Worm (Caenorhabditis elegans) whole organism, late embryonic: ENCODE data around the gene nstp-6.

ENCODE experiments used
- C08G9.2 ChIP-seq: sonication (generic microtip); optimal IDR thresholded peaks from 2 replicates; lab custom pipeline; 2016; ENCODE audit warnings: mild to moderate bottlenecking, missing genetic modification characterization, moderate library complexity, missing compliant biosample characterization
- C38D4.7 ChIP-seq: fragments of 200-800 bp; sonication (Bioruptor generic); optimal IDR thresholded peaks from 2 replicates; lab custom pipeline; 2018; ENCODE audit warnings: mild to moderate bottlenecking, missing genetic modification characterization, moderate library complexity, missing compliant biosample characterization
- F13H6.1 ChIP-seq: sonication (generic microtip); optimal IDR thresholded peaks from 2 replicates; lab custom pipeline; 2016; ENCODE audit warnings: missing genetic modification characterization, missing compliant biosample characterization
- K02D7.2 ChIP-seq: sonication (generic microtip); optimal IDR thresholded peaks from 2 replicates; lab custom pipeline; 2017; ENCODE audit warnings: mild to moderate bottlenecking, missing genetic modification characterization, missing compliant biosample characterization
- T23F11.4 ChIP-seq: fragments of 200-800 bp; sonication (Bioruptor generic); optimal IDR thresholded peaks from 2 replicates; lab custom pipeline; 2018; ENCODE audit warnings: mild to moderate bottlenecking, missing genetic modification characterization, missing compliant biosample characterization
- Y22D7AL.16 ChIP-seq: sonication (generic microtip); optimal IDR thresholded peaks from 2 replicates; lab custom pipeline; 2016; ENCODE audit warnings: missing genetic modification characterization, missing compliant biosample characterization
- ama-1 ChIP-seq: fragments of 150-350 bp; optimal IDR thresholded peaks from 2 replicates; lab custom pipeline; 2014
- ceh-14 ChIP-seq: sonication (generic microtip); optimal IDR thresholded peaks from 2 replicates; lab custom pipeline; 2016; ENCODE audit warnings: missing genotype, missing genetic modification characterization, missing compliant biosample characterization
- ceh-19 ChIP-seq: fragments of 200-800 bp; sonication (Bioruptor generic); optimal IDR thresholded peaks from 2 replicates; lab custom pipeline; 2018; ENCODE audit warnings: mild to moderate bottlenecking, missing genetic modification characterization, missing compliant biosample characterization
- ceh-2 ChIP-seq: sonication (generic microtip); optimal IDR thresholded peaks from 2 replicates; lab custom pipeline; 2016; ENCODE audit warnings: missing genotype, missing genetic modification characterization, missing compliant biosample characterization
- ceh-22 ChIP-seq: sonication (generic microtip); optimal IDR thresholded peaks from 2 replicates; lab custom pipeline; 2017; ENCODE audit warnings: missing biosample characterization, missing genetic modification characterization
- ceh-30 ChIP-seq: fragments of 150-350 bp; optimal IDR thresholded peaks from 2 replicates; lab custom pipeline; 2014; ENCODE audit warnings: missing biosample characterization, missing genetic modification characterization
- ceh-34 ChIP-seq: sonication (generic microtip); optimal IDR thresholded peaks from 2 replicates; lab custom pipeline; 2016; ENCODE audit warnings: mild to moderate bottlenecking, missing genetic modification characterization, missing compliant biosample characterization
- ceh-45 ChIP-seq: fragments of 200-800 bp; sonication (Bioruptor generic); IDR thresholded peaks from 2 replicates; pipeline ENCODE4 v1.3.6; 2022; ENCODE audit warnings: missing genetic modification reagents, missing genetic modification characterization, missing compliant biosample characterization
- ceh-48 ChIP-seq: sonication (generic microtip); optimal IDR thresholded peaks from 2 replicates; lab custom pipeline; 2016; ENCODE audit warnings: missing genetic modification characterization, inconsistent platforms, missing compliant biosample characterization
- ceh-6 ChIP-seq: fragments of 200-800 bp; sonication (Bioruptor generic); optimal IDR thresholded peaks from 2 replicates; lab custom pipeline; 2018; ENCODE audit warnings: mild to moderate bottlenecking, missing genetic modification characterization, missing compliant biosample characterization
- che-1 ChIP-seq: sonication (generic microtip); optimal IDR thresholded peaks from 2 replicates; lab custom pipeline; 2016; ENCODE audit warnings: mild to moderate bottlenecking, missing genetic modification characterization, missing compliant biosample characterization
- dve-1 ChIP-seq: sonication (generic microtip); optimal IDR thresholded peaks from 2 replicates; lab custom pipeline; 2017; ENCODE audit warnings: antibody characterized with exemption, mild to moderate bottlenecking, missing genetic modification characterization, missing compliant biosample characterization
- elt-2 ChIP-seq: sonication (generic microtip); optimal IDR thresholded peaks from 2 replicates; lab custom pipeline; 2016; ENCODE audit warnings: missing genetic modification reagents, missing genetic modification characterization, missing compliant biosample characterization
- eyg-1 ChIP-seq: sonication (generic microtip); optimal IDR thresholded peaks from 2 replicates; lab custom pipeline; 2016; ENCODE audit warnings: missing genotype, missing genetic modification characterization, missing compliant biosample characterization
- gmeb-2 ChIP-seq: sonication (generic microtip); optimal IDR thresholded peaks from 2 replicates; lab custom pipeline; 2016; ENCODE audit warnings: missing genetic modification characterization, inconsistent platforms, missing compliant biosample characterization
- hlh-13 ChIP-seq: fragments of 200-800 bp; sonication (Bioruptor generic); optimal IDR thresholded peaks from 2 replicates; lab custom pipeline; 2018; ENCODE audit warnings: mild to moderate bottlenecking, missing genetic modification characterization, missing compliant biosample characterization
- hlh-15 ChIP-seq: sonication (generic microtip); optimal IDR thresholded peaks from 2 replicates; lab custom pipeline; 2016; ENCODE audit warnings: missing genetic modification characterization, missing compliant biosample characterization
- hlh-6 ChIP-seq: sonication (generic microtip); optimal IDR thresholded peaks from 2 replicates; lab custom pipeline; 2016; ENCODE audit warnings: missing genotype, missing genetic modification characterization, missing compliant biosample characterization
- hlh-8 ChIP-seq: sonication (generic microtip); optimal IDR thresholded peaks from 2 replicates; lab custom pipeline; 2016; ENCODE audit warnings: missing genotype, missing genetic modification characterization, missing compliant biosample characterization
- lim-6 ChIP-seq: sonication (generic microtip); optimal IDR thresholded peaks from 2 replicates; lab custom pipeline; 2016; ENCODE audit warnings: missing genetic modification characterization, missing compliant biosample characterization
- lin-11 ChIP-seq: fragments of 200-800 bp; sonication (Bioruptor generic); optimal IDR thresholded peaks from 2 replicates; lab custom pipeline; 2018; ENCODE audit warnings: mild to moderate bottlenecking, missing genetic modification characterization, missing compliant biosample characterization
- nhr-11 ChIP-seq: fragments of 150-350 bp; optimal IDR thresholded peaks from 2 replicates; lab custom pipeline; 2014; ENCODE audit warnings: missing biosample characterization, missing genetic modification characterization
- nhr-232 ChIP-seq: sonication (generic microtip); optimal IDR thresholded peaks from 2 replicates; lab custom pipeline; 2016; ENCODE audit warnings: missing genetic modification characterization, missing compliant biosample characterization
- npax-4 ChIP-seq: sonication (generic microtip); optimal IDR thresholded peaks from 2 replicates; lab custom pipeline; 2016; ENCODE audit warnings: missing genetic modification characterization, missing compliant biosample characterization
- odd-2 ChIP-seq: sonication (generic microtip); optimal IDR thresholded peaks from 2 replicates; lab custom pipeline; 2017; ENCODE audit warnings: antibody characterized with exemption, mild to moderate bottlenecking, missing genetic modification characterization, missing compliant biosample characterization
- pag-3 ChIP-seq: sonication (generic microtip); optimal IDR thresholded peaks from 2 replicates; lab custom pipeline; 2016; ENCODE audit warnings: missing compliant biosample characterization, missing genetic modification characterization, borderline replicate concordance
- pax-1 ChIP-seq: fragments of 150-350 bp; optimal IDR thresholded peaks from 2 replicates; lab custom pipeline; 2014; ENCODE audit warnings: missing biosample characterization, missing genetic modification characterization
- pha-2 ChIP-seq: sonication (generic microtip); optimal IDR thresholded peaks from 2 replicates; lab custom pipeline; 2017; ENCODE audit warnings: mild to moderate bottlenecking, missing genetic modification characterization, missing compliant biosample characterization
- pros-1 ChIP-seq: fragments of 150-350 bp; optimal IDR thresholded peaks from 2 replicates; lab custom pipeline; 2014; ENCODE audit warnings: missing biosample characterization, missing genetic modification reagents, missing genetic modification characterization
- ref-2 ChIP-seq: sonication (generic microtip); optimal IDR thresholded peaks from 2 replicates; lab custom pipeline; 2016; ENCODE audit warnings: missing genetic modification characterization, missing compliant biosample characterization
- rnt-1 ChIP-seq: sonication (generic microtip); optimal IDR thresholded peaks from 2 replicates; lab custom pipeline; 2016; ENCODE audit warnings: missing genetic modification characterization, missing compliant biosample characterization
- sox-2 ChIP-seq: fragments of 200-800 bp; sonication (Bioruptor generic); IDR thresholded peaks from 2 replicates; pipeline ENCODE4 v1.3.6; 2022; ENCODE audit warnings: missing genetic modification reagents, missing genetic modification characterization, missing compliant biosample characterization
- syd-9 ChIP-seq: sonication (generic microtip); optimal IDR thresholded peaks from 2 replicates; lab custom pipeline; 2016; ENCODE audit warnings: mild to moderate bottlenecking, missing genetic modification characterization, moderate library complexity, missing compliant biosample characterization
- tbx-2 ChIP-seq: sonication (generic microtip); optimal IDR thresholded peaks from 2 replicates; lab custom pipeline; 2016; ENCODE audit warnings: missing genetic modification characterization, missing compliant biosample characterization
- tbx-7 ChIP-seq: sonication (generic microtip); optimal IDR thresholded peaks from 2 replicates; lab custom pipeline; 2016; ENCODE audit warnings: missing genotype, missing genetic modification characterization, missing compliant biosample characterization
- unc-3 ChIP-seq, 2 experiments: fragments of 200-800 bp in 1 of 2; sonication (Bioruptor generic) in 1 of 2; sonication (generic microtip) in 1 of 2; conservative IDR thresholded peaks in 1 of 2; optimal IDR thresholded peaks in 1 of 2; 2 replicates each; pipeline versions ENCODE4 v1.3.6 to Lab custom; 2016 to 2022; ENCODE audit warnings: missing compliant biosample characterization in 2 of 2, missing genetic modification characterization in 2 of 2, missing genetic modification reagents in 1 of 2
- unc-42 ChIP-seq: sonication (generic microtip); optimal IDR thresholded peaks from 2 replicates; lab custom pipeline; 2016; ENCODE audit warnings: missing genotype, missing genetic modification characterization, missing compliant biosample characterization
- unc-55 ChIP-seq: sonication (generic microtip); optimal IDR thresholded peaks from 2 replicates; lab custom pipeline; 2017; ENCODE audit warnings: missing biosample characterization, missing genetic modification reagents, missing genetic modification characterization
- unc-86 ChIP-seq: sonication (generic microtip); optimal IDR thresholded peaks from 2 replicates; lab custom pipeline; 2016; ENCODE audit warnings: missing genetic modification characterization, missing compliant biosample characterization
- ztf-16 ChIP-seq: sonication (generic microtip); optimal IDR thresholded peaks from 2 replicates; lab custom pipeline; 2017; ENCODE audit warnings: missing genetic modification characterization, missing compliant biosample characterization

The nstp-6 gene

ce11 chrIV:3526144-3526797 lies 21.1 kb downstream of the nstp-6 start:
- TF ChIP-seq eyg-1 (no peak), npax-4 (tag; lab: Kevin White, UChicago) (no peak), che-1 (no peak), nhr-232 (tag; lab: Kevin White, UChicago) (no peak), pros-1 (tag; lab: Kevin White, UChicago) (no peak), ceh-30 (tag; lab: Kevin White, UChicago) (no peak), unc-86 (tag; lab: Kevin White, UChicago) (no peak), pag-3 (tag; lab: Kevin White, UChicago) (no peak), hlh-15 (tag; lab: Kevin White, UChicago) (no peak), lin-11 (no peak), ceh-19 (GFP tag; lab: Kevin White, UChicago) (no peak), odd-2 (tag; lab: Kevin White, UChicago) (no peak), ceh-6 (GFP tag; lab: Kevin White, UChicago) (no peak), ama-1 (lab: Kevin White, UChicago) (no peak), unc-3 (GFP tag; conservative IDR thresholded peaks at IDR 0.05; lab: Robert Waterston, UW) (no peak), unc-3 (tag; optimal IDR thresholded peaks at IDR 0.05; lab: Kevin White, UChicago) (no peak), gmeb-2 (tag; lab: Kevin White, UChicago) (no peak), F13H6.1 (tag; lab: Kevin White, UChicago) (no peak), ceh-22 (tag; lab: Kevin White, UChicago) (no peak)

- TF ChIP-seq eyg-1 (peak; percentile 65), C08G9.2 (peak; percentile 74), gmeb-2 (tag; lab: Kevin White, UChicago) (peak; percentile 61), dve-1 (tag; lab: Kevin White, UChicago) (peak; percentile 49), C38D4.7 (GFP tag; lab: Kevin White, UChicago) (peak; percentile 72), lim-6 (tag; lab: Kevin White, UChicago) (no peak), ceh-30 (tag; lab: Kevin White, UChicago) (peak; percentile 19), lin-11 (peak; percentile 60), nhr-232 (tag; lab: Kevin White, UChicago) (peak; percentile 76), ztf-16 (tag; lab: Kevin White, UChicago) (peak; percentile 76), elt-2 (tag; lab: Kevin White, UChicago) (peak; percentile 64), odd-2 (tag; lab: Kevin White, UChicago) (no peak), F13H6.1 (tag; lab: Kevin White, UChicago) (peak; percentile 50), ama-1 (lab: Kevin White, UChicago) (no peak), unc-42 (tag; lab: Kevin White, UChicago) (no peak), unc-3 (GFP tag; conservative IDR thresholded peaks at IDR 0.05; lab: Robert Waterston, UW) (peak; percentile 50; the same call in 1 of the 2 replicates), unc-3 (tag; optimal IDR thresholded peaks at IDR 0.05; lab: Kevin White, UChicago) (peak; percentile 34), T23F11.4 (GFP tag; lab: Kevin White, UChicago) (peak; percentile 62), ceh-22 (tag; lab: Kevin White, UChicago) (no peak), unc-86 (tag; lab: Kevin White, UChicago) (peak; percentile 64), ref-2 (tag; lab: Kevin White, UChicago) (peak; percentile 58), K02D7.2 (tag; lab: Kevin White, UChicago) (peak; percentile 58), ceh-34 (tag; lab: Kevin White, UChicago) (peak; percentile 66), pag-3 (tag; lab: Kevin White, UChicago) (no peak), ceh-14 (tag; lab: Kevin White, UChicago) (peak; percentile 74), ceh-48 (tag; lab: Kevin White, UChicago) (peak; percentile 34), unc-55 (GFP tag; lab: Kevin White, UChicago) (no peak), Y22D7AL.16 (tag; lab: Kevin White, UChicago) (peak; percentile 64), pha-2 (tag; lab: Kevin White, UChicago) (peak; percentile 63), ceh-45 (GFP tag; lab: Robert Waterston, UW) (peak; percentile 77; the same call in 1 of the 2 replicates), che-1 (peak; percentile 72), pax-1 (tag; lab: Kevin White, UChicago) (no peak), hlh-8 (tag; lab: Kevin White, UChicago) (peak; percentile 19), hlh-13 (GFP tag; lab: Kevin White, UChicago) (peak; percentile 72), tbx-7 (tag; lab: Kevin White, UChicago) (peak; percentile 30), nhr-11 (tag; lab: Kevin White, UChicago) (no peak), rnt-1 (tag; lab: Kevin White, UChicago) (peak; percentile 52), syd-9 (peak; percentile 81), ceh-2 (tag; lab: Kevin White, UChicago) (peak; percentile 54), tbx-2 (tag; lab: Kevin White, UChicago) (peak; percentile 76), hlh-6 (tag; lab: Kevin White, UChicago) (peak; percentile 79), ceh-19 (GFP tag; lab: Kevin White, UChicago) (peak; percentile 80), sox-2 (GFP tag; lab: Robert Waterston, UW) (peak; percentile 14; the same call in 1 of the 2 replicates), ceh-6 (GFP tag; lab: Kevin White, UChicago) (peak; percentile 80)
Measured at ce11 chrIV:3524584-3525020, 22.8 kb downstream of the nstp-6 start.
